Worm (Caenorhabditis elegans) whole organism, L2 larva: ENCODE results near the gene mltn-3.

Experiments used
- C34F6.9 ChIP-seq: fragments of 150-350 bp; optimal IDR thresholded peaks from 2 replicates; lab custom pipeline; 2014; ENCODE audit warnings: missing biosample characterization, missing genetic modification characterization
- F13H6.1 ChIP-seq: sonication (generic microtip); optimal IDR thresholded peaks from 2 replicates; lab custom pipeline; 2016; ENCODE audit warnings: missing genetic modification characterization, missing compliant biosample characterization
- Y55F3AM.14 ChIP-seq: fragments of 200-800 bp; sonication (Bioruptor generic); optimal IDR thresholded peaks from 2 replicates; lab custom pipeline; 2018; ENCODE audit warnings: mild to moderate bottlenecking, missing genetic modification characterization, missing compliant biosample characterization
- ZK546.5 ChIP-seq: sonication (generic microtip); optimal IDR thresholded peaks from 2 replicates; lab custom pipeline; 2017; ENCODE audit warnings: missing biosample characterization, missing genetic modification characterization
- alr-1 ChIP-seq: fragments of 150-350 bp; optimal IDR thresholded peaks from 2 replicates; lab custom pipeline; 2014; ENCODE audit warnings: missing biosample characterization, missing genetic modification characterization
- aly-2 ChIP-seq: fragments of 150-350 bp; optimal IDR thresholded peaks from 2 replicates; lab custom pipeline; 2014; ENCODE audit warnings: missing biosample characterization, missing genetic modification characterization
- blmp-1 ChIP-seq: sonication (generic microtip); optimal IDR thresholded peaks from 2 replicates; lab custom pipeline; 2017; ENCODE audit warnings: missing genetic modification characterization, mild to moderate bottlenecking, missing compliant biosample characterization, antibody characterized with exemption, moderate library complexity; ENCODE audit not compliant: insufficient read depth
- crh-2 ChIP-seq: sonication (generic microtip); optimal IDR thresholded peaks from 2 replicates; lab custom pipeline; 2017; ENCODE audit warnings: missing biosample characterization, missing genetic modification characterization
- dmd-4 ChIP-seq: sonication (generic microtip); optimal IDR thresholded peaks from 2 replicates; lab custom pipeline; 2017; ENCODE audit warnings: missing biosample characterization, missing genetic modification characterization
- elt-3 ChIP-seq: sonication (generic microtip); optimal IDR thresholded peaks from 2 replicates; lab custom pipeline; 2017; ENCODE audit warnings: missing biosample characterization, missing genetic modification characterization
- fos-1 ChIP-seq: fragments of 150-350 bp; optimal IDR thresholded peaks from 2 replicates; lab custom pipeline; 2014; ENCODE audit warnings: missing biosample characterization, missing genetic modification characterization
- gmeb-1 ChIP-seq: fragments of 150-350 bp; optimal IDR thresholded peaks from 2 replicates; lab custom pipeline; 2014; ENCODE audit warnings: missing biosample characterization, missing genetic modification characterization
- lin-11 ChIP-seq: fragments of 150-350 bp; sonication (generic microtip); optimal IDR thresholded peaks from 2 replicates; lab custom pipeline; 2014; ENCODE audit warnings: missing biosample characterization, missing genetic modification characterization, inconsistent platforms, mixed read lengths
- lin-13 ChIP-seq: fragments of 150-350 bp; optimal IDR thresholded peaks from 2 replicates; lab custom pipeline; 2014; ENCODE audit warnings: missing biosample characterization, missing genetic modification reagents, missing genetic modification characterization
- mab-5 ChIP-seq: fragments of 150-350 bp; optimal IDR thresholded peaks from 2 replicates; lab custom pipeline; 2014; ENCODE audit warnings: missing biosample characterization, missing genetic modification characterization
- mbf-1 ChIP-seq: sonication (generic microtip); optimal IDR thresholded peaks from 2 replicates; lab custom pipeline; 2017; ENCODE audit warnings: missing biosample characterization, missing genetic modification characterization
- mdl-1 ChIP-seq, 2 experiments: fragments of 150-350 bp in 1 of 2; sonication (generic microtip) in 1 of 2; optimal IDR thresholded peaks; 2 replicates each; lab custom pipeline; 2017; ENCODE audit warnings: missing biosample characterization in 2 of 2, missing genetic modification characterization in 2 of 2
- nhr-10 ChIP-seq: sonication (generic microtip); optimal IDR thresholded peaks from 2 replicates; lab custom pipeline; 2017; ENCODE audit warnings: missing biosample characterization, missing genetic modification characterization
- nhr-12 ChIP-seq: fragments of 150-350 bp; optimal IDR thresholded peaks from 2 replicates; lab custom pipeline; 2014; ENCODE audit warnings: missing biosample characterization, missing genetic modification characterization
- nhr-129 ChIP-seq: fragments of 150-350 bp; optimal IDR thresholded peaks from 2 replicates; lab custom pipeline; 2014; ENCODE audit warnings: missing biosample characterization, missing genetic modification characterization
- nhr-23 ChIP-seq: fragments of 150-350 bp; optimal IDR thresholded peaks from 2 replicates; lab custom pipeline; 2014; ENCODE audit warnings: missing biosample characterization, missing genetic modification reagents, missing genetic modification characterization
- nhr-237 ChIP-seq: fragments of 150-350 bp; optimal IDR thresholded peaks from 2 replicates; lab custom pipeline; 2014; ENCODE audit warnings: missing biosample characterization, missing genetic modification characterization
- nhr-25 ChIP-seq: fragments of 150-350 bp; sonication (generic microtip); optimal IDR thresholded peaks from 3 replicates; lab custom pipeline; 2014; ENCODE audit warnings: missing biosample characterization, missing genetic modification characterization
- nhr-6 ChIP-seq: fragments of 150-350 bp; optimal IDR thresholded peaks from 2 replicates; lab custom pipeline; 2014; ENCODE audit warnings: missing biosample characterization, missing genetic modification characterization
- nhr-77 ChIP-seq: fragments of 150-350 bp; optimal IDR thresholded peaks from 2 replicates; lab custom pipeline; 2014; ENCODE audit warnings: missing biosample characterization, missing genetic modification characterization
- peb-1 ChIP-seq: fragments of 150-350 bp; optimal IDR thresholded peaks from 2 replicates; lab custom pipeline; 2014; ENCODE audit warnings: missing biosample characterization, missing genetic modification characterization
- skn-1 ChIP-seq: sonication (generic microtip); optimal IDR thresholded peaks from 2 replicates; lab custom pipeline; 2017; ENCODE audit warnings: missing biosample characterization, missing genetic modification characterization
- sma-3 ChIP-seq: sonication (generic microtip); optimal IDR thresholded peaks from 2 replicates; lab custom pipeline; 2016; ENCODE audit warnings: missing genetic modification reagents, missing genetic modification characterization, missing compliant biosample characterization
- sma-9 ChIP-seq, 2 experiments: fragments of 150-350 bp in 1 of 2; sonication (generic microtip) in 1 of 2; optimal IDR thresholded peaks; 2 replicates each; lab custom pipeline; 2014 to 2016; ENCODE audit warnings: missing genetic modification characterization in 2 of 2, mild to moderate bottlenecking in 1 of 2, missing biosample characterization in 1 of 2, missing compliant biosample characterization in 1 of 2, missing genetic modification reagents in 1 of 2, moderate library complexity in 1 of 2
- snpc-4 ChIP-seq: fragments of 150-350 bp; optimal IDR thresholded peaks from 2 replicates; lab custom pipeline; 2014; ENCODE audit warnings: missing biosample characterization, missing genetic modification characterization
- unc-39 ChIP-seq: fragments of 150-350 bp; optimal IDR thresholded peaks from 2 replicates; lab custom pipeline; 2014; ENCODE audit warnings: missing biosample characterization, missing genetic modification characterization
- unc-55 ChIP-seq: fragments of 150-350 bp; sonication (generic microtip); optimal IDR thresholded peaks from 3 replicates; lab custom pipeline; 2014; ENCODE audit warnings: missing biosample characterization, missing genetic modification reagents, missing genetic modification characterization
- unc-62 ChIP-seq: fragments of 150-350 bp; optimal IDR thresholded peaks from 2 replicates; lab custom pipeline; 2014; ENCODE audit warnings: missing biosample characterization, missing genetic modification reagents, missing genetic modification characterization
- zag-1 ChIP-seq: fragments of 150-350 bp; optimal IDR thresholded peaks from 2 replicates; lab custom pipeline; 2014; ENCODE audit warnings: missing biosample characterization, missing genetic modification characterization
- ztf-1 ChIP-seq: fragments of 200-800 bp; sonication (Bioruptor generic); conservative IDR thresholded peaks from 2 replicates; pipeline ENCODE4 v1.3.6; 2022; ENCODE audit warnings: missing genetic modification characterization, missing compliant biosample characterization

mltn-3 gene

DNA sequence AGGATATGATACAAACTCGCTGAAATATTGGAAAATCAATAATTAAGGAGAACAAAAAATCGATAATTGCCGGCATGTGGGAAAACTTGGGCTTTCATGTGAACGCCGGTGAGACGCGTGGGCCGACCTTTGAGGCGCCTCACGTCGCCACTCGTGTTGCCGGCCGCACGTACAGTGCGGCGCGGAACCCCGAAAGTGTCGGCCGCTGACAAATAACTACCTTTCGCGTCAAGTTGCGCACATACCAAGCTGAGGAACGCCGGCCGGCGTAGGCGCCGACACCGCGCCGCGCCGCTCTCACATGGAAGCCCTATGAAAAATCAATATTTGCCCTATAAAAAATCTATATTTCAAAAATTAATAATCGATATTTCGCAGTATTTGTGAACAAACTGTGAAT lies 22.1 kb downstream of the mltn-3 start:
- no peak for TF ChIP-seq unc-55 (GFP tag; lab: Kevin White, UChicago)
- no peak for TF ChIP-seq alr-1 (tag; lab: Kevin White, UChicago)
- no peak for TF ChIP-seq zag-1 (tag; lab: Kevin White, UChicago)
- no peak for TF ChIP-seq unc-62 (GFP tag; lab: Kevin White, UChicago)
- TF ChIP-seq lin-11 (tag; lab: Kevin White, UChicago), result no peak
- TF ChIP-seq fos-1 (tag; lab: Kevin White, UChicago), result no peak
- no peak for TF ChIP-seq gmeb-1 (tag; lab: Kevin White, UChicago)
- TF ChIP-seq unc-39 (tag; lab: Kevin White, UChicago), result no peak
- no peak for TF ChIP-seq nhr-237
- no peak for TF ChIP-seq lin-13 (GFP tag; lab: Kevin White, UChicago)
- TF ChIP-seq aly-2 (tag; lab: Kevin White, UChicago), result no peak
- TF ChIP-seq nhr-23 (tag; lab: Kevin White, UChicago), result no peak
- TF ChIP-seq nhr-129, result no peak
- no peak for TF ChIP-seq nhr-12 (tag; lab: Kevin White, UChicago)
- no peak for TF ChIP-seq crh-2

DNA sequence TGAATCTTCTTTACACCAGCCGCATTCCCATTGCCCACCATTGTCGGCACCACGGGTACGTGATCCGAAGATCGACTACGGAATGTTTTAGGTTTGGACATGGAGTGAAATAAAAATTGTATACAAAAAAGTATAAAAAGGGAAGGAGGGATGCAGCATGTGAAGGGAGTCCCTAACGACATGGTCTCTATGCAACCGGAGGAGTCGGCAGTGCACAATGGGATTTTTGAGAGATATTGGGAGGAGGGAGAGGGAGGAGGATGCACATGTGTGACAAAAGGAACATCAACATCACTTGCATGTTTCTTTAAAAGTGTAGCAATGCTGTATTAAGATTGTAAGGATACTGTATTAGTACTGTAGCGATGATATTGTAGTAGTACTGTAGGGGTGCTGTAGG lies 23.4 kb downstream of the mltn-3 start, which contains the start of gene W07G1.1:
W07G1.1 (minus strand) TSS at position 101 of the 400 bp plus-strand sequence.
- TF ChIP-seq sma-9 (GFP tag; optimal IDR thresholded peaks at IDR 0.05; lab: Kevin White, UChicago) (no peak), sma-9 (tag; optimal IDR thresholded peaks at IDR 0.05; lab: Kevin White, UChicago) (no peak), mab-5 (tag; lab: Kevin White, UChicago) (no peak), ztf-1 (GFP tag; lab: Robert Waterston, UW) (no peak), mbf-1 (no peak), lin-11 (tag; lab: Kevin White, UChicago) (no peak), nhr-6 (tag; lab: Kevin White, UChicago) (no peak), blmp-1 (tag; lab: Kevin White, UChicago) (no peak), Y55F3AM.14 (GFP tag; lab: Kevin White, UChicago) (no peak), ZK546.5 (tag; lab: Kevin White, UChicago) (no peak)

DNA sequence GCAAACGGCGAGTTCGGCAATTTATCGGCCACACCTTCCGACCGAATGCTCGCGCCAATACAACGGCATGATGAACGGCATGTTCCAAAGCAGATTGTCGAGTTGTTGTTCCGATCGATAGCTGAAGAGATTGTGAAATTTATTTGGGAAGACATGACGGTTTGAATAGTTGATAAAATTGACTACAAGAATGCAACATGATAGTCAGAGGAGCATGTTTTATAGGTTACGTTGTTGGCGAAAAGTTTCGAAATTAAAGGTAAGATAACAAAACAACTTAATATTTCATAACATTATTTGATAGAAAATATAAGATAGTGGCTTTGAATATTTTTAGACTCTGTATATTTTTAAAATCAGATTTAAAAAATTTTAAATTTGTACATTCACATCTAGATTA lies 29.4 kb downstream of the mltn-3 start:
- TF ChIP-seq nhr-77 (tag; lab: Kevin White, UChicago), result no peak
- no peak for TF ChIP-seq unc-39 (tag; lab: Kevin White, UChicago)
- no peak for TF ChIP-seq C34F6.9 (tag; lab: Kevin White, UChicago)
- peak; percentile 3 for TF ChIP-seq fos-1 (tag; lab: Kevin White, UChicago)

DNA sequence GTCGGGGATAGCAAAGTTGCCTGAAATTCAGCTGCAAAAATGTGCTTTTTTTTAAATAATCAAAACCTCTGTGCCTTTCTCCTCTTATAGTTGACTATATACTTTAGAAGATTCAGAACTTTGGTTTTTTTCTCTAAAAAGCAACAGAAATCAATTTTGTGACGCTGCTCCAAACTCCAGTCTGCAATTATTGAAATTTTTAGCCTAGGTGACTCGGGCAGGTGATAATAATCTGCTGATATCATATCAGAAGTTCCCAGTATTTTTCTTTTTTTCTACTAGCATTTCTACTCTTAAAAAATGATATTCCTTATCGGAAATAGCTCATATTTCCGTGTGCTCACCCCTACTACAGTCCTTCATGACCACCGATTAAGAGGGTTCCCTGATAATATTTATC lies 33.1 kb downstream of the mltn-3 start, which contains the start of gene sre-44:
sre-44 (plus strand) TSS at position 301 of the 400 bp plus-strand sequence.
- TF ChIP-seq nhr-10 (tag; lab: Kevin White, UChicago) (no peak), snpc-4 (tag; lab: Kevin White, UChicago) (no peak), Y55F3AM.14 (GFP tag; lab: Kevin White, UChicago) (no peak), skn-1 (no peak), mab-5 (tag; lab: Kevin White, UChicago) (no peak), mdl-1 (tag; optimal IDR thresholded peaks at IDR 0.05; lab: Kevin White, UChicago) (no peak), F13H6.1 (tag; lab: Kevin White, UChicago) (no peak), dmd-4 (no peak), unc-55 (GFP tag; lab: Kevin White, UChicago) (no peak), sma-3 (GFP tag; lab: Kevin White, UChicago) (no peak), ztf-1 (GFP tag; lab: Robert Waterston, UW) (no peak), peb-1 (tag; lab: Kevin White, UChicago) (no peak), C34F6.9 (tag; lab: Kevin White, UChicago) (no peak), crh-2 (no peak), lin-11 (tag; lab: Kevin White, UChicago) (no peak), nhr-25 (no peak), mbf-1 (no peak)

DNA sequence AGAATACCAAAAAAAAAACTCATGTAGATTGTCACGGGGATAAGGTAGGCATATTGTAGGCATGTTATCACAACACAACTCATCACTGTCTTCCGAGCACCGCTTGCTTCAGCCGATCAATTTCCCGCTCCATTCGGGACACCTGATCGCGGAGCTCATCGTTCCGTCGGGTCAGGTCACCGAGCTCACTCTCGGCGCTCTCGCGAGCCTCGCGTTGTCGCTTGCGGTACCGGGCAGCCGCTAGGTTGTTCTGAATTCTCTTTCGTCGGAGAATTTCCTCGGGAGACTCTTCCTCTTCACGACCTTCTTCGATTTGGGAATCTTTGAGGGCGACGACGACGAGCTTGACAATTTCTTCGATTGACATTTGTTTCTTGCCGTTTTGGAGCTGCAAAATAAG lies 35.8 kb downstream of the mltn-3 start:
- TF ChIP-seq unc-39 (tag; lab: Kevin White, UChicago) (no peak), nhr-77 (tag; lab: Kevin White, UChicago) (no peak), sma-9 (GFP tag; optimal IDR thresholded peaks at IDR 0.05; lab: Kevin White, UChicago) (no peak), sma-9 (tag; optimal IDR thresholded peaks at IDR 0.05; lab: Kevin White, UChicago) (no peak), elt-3 (no peak), F13H6.1 (tag; lab: Kevin White, UChicago) (no peak), nhr-129 (no peak), zag-1 (tag; lab: Kevin White, UChicago) (no peak), blmp-1 (tag; lab: Kevin White, UChicago) (no peak), dmd-4 (no peak), aly-2 (tag; lab: Kevin White, UChicago) (no peak), crh-2 (no peak), alr-1 (tag; lab: Kevin White, UChicago) (no peak), snpc-4 (tag; lab: Kevin White, UChicago) (no peak), peb-1 (tag; lab: Kevin White, UChicago) (no peak), Y55F3AM.14 (GFP tag; lab: Kevin White, UChicago) (no peak)
